Fruit fly (Drosophila melanogaster) Kc167 (cell line): ENCODE data around the gene CG9662.

Experiments
- Myc ChIP-seq: fragments of >200 bp; optimal IDR thresholded peaks from 2 replicates; lab custom pipeline; 2017; ENCODE audit warnings: missing external identifiers
- Sin3A ChIP-seq: fragments of >200 bp; optimal IDR thresholded peaks from 2 replicates; lab custom pipeline; 2018; ENCODE audit warnings: missing external identifiers
- h ChIP-seq: fragments of >200 bp; optimal IDR thresholded peaks from 3 replicates; lab custom pipeline; 2018; ENCODE audit warnings: missing external identifiers
- insv ChIP-seq: fragments of >200 bp; optimal IDR thresholded peaks from 3 replicates; lab custom pipeline; 2018; ENCODE audit warnings: missing external identifiers
- psq ChIP-seq: fragments of >200 bp; optimal IDR thresholded peaks from 2 replicates; lab custom pipeline; 2017; ENCODE audit warnings: missing external identifiers
- ttk ChIP-seq: sonication (Bioruptor generic); optimal IDR thresholded peaks from 2 replicates; lab custom pipeline; 2017; ENCODE audit warnings: missing external identifiers

DNA sequence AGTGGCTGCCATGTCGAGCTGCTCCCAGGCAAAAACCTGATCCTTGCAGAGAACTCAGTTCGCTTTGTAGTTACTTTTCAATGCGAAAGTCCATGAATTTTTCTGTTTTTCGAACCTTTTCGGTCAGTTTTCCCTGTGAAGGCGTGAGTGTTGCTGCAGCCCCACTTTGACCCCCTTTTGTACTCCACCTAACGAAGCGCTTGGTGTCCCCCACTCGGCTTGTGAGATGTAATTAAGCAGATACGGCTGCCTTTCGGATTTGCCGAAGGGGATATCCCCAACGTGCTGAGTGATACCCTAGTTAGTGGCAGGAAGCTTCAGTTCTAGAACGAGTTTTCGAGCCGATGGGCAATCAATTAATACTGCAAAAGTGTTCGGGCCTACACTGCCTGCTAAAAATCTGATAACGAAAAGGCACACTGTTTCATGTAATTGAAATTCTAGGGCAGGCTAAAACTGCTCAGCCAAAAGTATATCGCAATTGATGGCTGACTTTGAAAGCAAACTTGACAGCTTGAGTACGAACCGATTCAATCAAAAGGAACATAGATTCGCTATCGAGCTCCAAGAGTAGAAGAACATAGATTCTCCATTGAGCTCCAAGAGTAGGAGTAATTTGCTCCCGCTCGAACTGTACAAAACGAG, 24.8 kb downstream of the CG9662 start:
- TF ChIP-seq insv: no peak
- TF ChIP-seq h (lab: Kevin White, UChicago): no peak
- TF ChIP-seq psq (lab: Kevin White, UChicago): no peak
- TF ChIP-seq Sin3A (lab: Kevin White, UChicago): no peak
- TF ChIP-seq ttk: no peak
- no peak for TF ChIP-seq Myc
